Worm (Caenorhabditis elegans) whole organism, young adult: ENCODE results near the gene gem-1.

Source experiments
- B0261.1 ChIP-seq: sonication (generic microtip); optimal IDR thresholded peaks from 2 replicates; lab custom pipeline; 2016; ENCODE audit warnings: mild to moderate bottlenecking, missing genetic modification characterization, moderate library complexity, missing compliant biosample characterization
- C17E4.6 ChIP-seq: fragments of 200-800 bp; sonication (Bioruptor generic); IDR thresholded peaks from 2 replicates; pipeline ENCODE4 v1.3.6; 2022; ENCODE audit warnings: missing genetic modification reagents, missing genetic modification characterization, missing compliant biosample characterization
- F10E7.11 ChIP-seq: sonication (generic microtip); optimal IDR thresholded peaks from 2 replicates; lab custom pipeline; 2017; ENCODE audit warnings: mild to moderate bottlenecking, missing genetic modification characterization, moderate library complexity, missing compliant biosample characterization
- F22D6.2 ChIP-seq: sonication (generic microtip); optimal IDR thresholded peaks from 2 replicates; lab custom pipeline; 2016; ENCODE audit warnings: mild to moderate bottlenecking, missing genetic modification characterization, missing compliant biosample characterization
- F39B2.1 ChIP-seq: fragments of 200-800 bp; sonication (Bioruptor generic); IDR thresholded peaks from 2 replicates; pipeline ENCODE4 v1.3.6; 2022; ENCODE audit warnings: missing genetic modification reagents, missing genetic modification characterization, missing compliant biosample characterization
- F52B5.7 ChIP-seq: sonication (generic microtip); optimal IDR thresholded peaks from 2 replicates; lab custom pipeline; 2016; ENCODE audit warnings: mild to moderate bottlenecking, missing genetic modification characterization, missing compliant biosample characterization
- F55B11.4 ChIP-seq: sonication (generic microtip); optimal IDR thresholded peaks from 2 replicates; lab custom pipeline; 2016; ENCODE audit warnings: missing compliant biosample characterization, missing genetic modification characterization, borderline replicate concordance; ENCODE audit not compliant: insufficient read depth
- F57C9.4 ChIP-seq: sonication (generic microtip); optimal IDR thresholded peaks from 2 replicates; lab custom pipeline; 2017; ENCODE audit warnings: mild to moderate bottlenecking, missing genetic modification characterization, missing compliant biosample characterization
- T26A5.8 ChIP-seq: sonication (generic microtip); optimal IDR thresholded peaks from 2 replicates; lab custom pipeline; 2016; ENCODE audit warnings: missing genetic modification characterization, missing compliant biosample characterization
- Y56A3A.18 ChIP-seq: fragments of 200-800 bp; sonication (Bioruptor generic); IDR thresholded peaks from 2 replicates; pipeline ENCODE4 v1.3.6; 2022; ENCODE audit warnings: missing genetic modification reagents, missing genetic modification characterization, missing compliant biosample characterization
- ZK185.1 ChIP-seq: sonication (generic microtip); optimal IDR thresholded peaks from 2 replicates; lab custom pipeline; 2016; ENCODE audit warnings: mild to moderate bottlenecking, missing genetic modification characterization, missing compliant biosample characterization; ENCODE audit not compliant: poor library complexity, severe bottlenecking
- aptf-3 ChIP-seq: fragments of 200-800 bp; sonication (Bioruptor generic); IDR thresholded peaks from 2 replicates; pipeline ENCODE4 v1.3.6; 2022; ENCODE audit warnings: missing genetic modification characterization, missing compliant biosample characterization
- attf-3 ChIP-seq: fragments of 200-800 bp; sonication (Bioruptor generic); conservative IDR thresholded peaks from 2 replicates; pipeline ENCODE4 v1.3.6; 2022; ENCODE audit warnings: missing genetic modification reagents, missing genetic modification characterization, missing compliant biosample characterization
- bed-1 ChIP-seq: fragments of 200-800 bp; sonication (Bioruptor generic); IDR thresholded peaks from 2 replicates; pipeline ENCODE4 v1.3.6; 2022; ENCODE audit warnings: missing genetic modification reagents, missing genetic modification characterization, missing compliant biosample characterization
- ccch-3 ChIP-seq: fragments of 200-800 bp; sonication (Bioruptor generic); optimal IDR thresholded peaks from 2 replicates; lab custom pipeline; 2018; ENCODE audit warnings: mild to moderate bottlenecking, missing genetic modification characterization, missing compliant biosample characterization
- cebp-1 ChIP-seq, 2 experiments: fragments of 200-800 bp in 1 of 2; sonication (Bioruptor generic) in 1 of 2; sonication (generic microtip) in 1 of 2; IDR thresholded peaks in 1 of 2; optimal IDR thresholded peaks in 1 of 2; 2 replicates each; pipeline versions ENCODE4 v1.3.6 to Lab custom; 2017 to 2022; ENCODE audit warnings: missing compliant biosample characterization in 2 of 2, missing genetic modification characterization in 2 of 2, mild to moderate bottlenecking in 1 of 2, missing genetic modification reagents in 1 of 2, moderate library complexity in 1 of 2
- cebp-2 ChIP-seq: fragments of 200-800 bp; sonication (Bioruptor generic); IDR thresholded peaks from 2 replicates; pipeline ENCODE4 v1.3.6; 2022; ENCODE audit warnings: missing genetic modification characterization, missing compliant biosample characterization
- ceh-27 ChIP-seq: fragments of 200-800 bp; sonication (Bioruptor generic); optimal IDR thresholded peaks from 2 replicates; lab custom pipeline; 2018; ENCODE audit warnings: mild to moderate bottlenecking, missing genetic modification characterization, moderate library complexity, missing compliant biosample characterization
- dox-1 ChIP-seq: fragments of 200-800 bp; sonication (Bioruptor generic); IDR thresholded peaks from 2 replicates; pipeline ENCODE4 v1.3.6; 2022; ENCODE audit warnings: missing genetic modification reagents, missing genetic modification characterization, missing compliant biosample characterization
- dpff-1 ChIP-seq: sonication (generic microtip); optimal IDR thresholded peaks from 2 replicates; lab custom pipeline; 2017; ENCODE audit warnings: mild to moderate bottlenecking, missing genetic modification characterization, missing compliant biosample characterization
- dpl-1 ChIP-seq: fragments of 150-350 bp; optimal IDR thresholded peaks from 2 replicates; lab custom pipeline; 2014; ENCODE audit warnings: missing biosample characterization, missing genetic modification reagents, missing genetic modification characterization
- ekl-4 ChIP-seq: fragments of 200-800 bp; sonication (Bioruptor generic); IDR thresholded peaks from 2 replicates; pipeline ENCODE4 v1.3.6; 2022; ENCODE audit warnings: missing genetic modification reagents, missing genetic modification characterization, missing compliant biosample characterization
- hlh-12 ChIP-seq: sonication (generic microtip); optimal IDR thresholded peaks from 2 replicates; lab custom pipeline; 2016; ENCODE audit warnings: missing genetic modification characterization, missing compliant biosample characterization
- hmg-1.2 ChIP-seq: fragments of 200-800 bp; sonication (Bioruptor generic); IDR thresholded peaks from 2 replicates; pipeline ENCODE4 v1.3.6; 2022; ENCODE audit warnings: missing genetic modification reagents, missing genetic modification characterization, missing compliant biosample characterization
- lin-40 ChIP-seq: sonication (generic microtip); optimal IDR thresholded peaks from 2 replicates; lab custom pipeline; 2016; ENCODE audit warnings: missing genetic modification characterization, mild to moderate bottlenecking, missing compliant biosample characterization, missing genotype, missing genetic modification reagents
- lin-54 ChIP-seq: fragments of 200-800 bp; sonication (Bioruptor generic); optimal IDR thresholded peaks from 2 replicates; lab custom pipeline; 2018; ENCODE audit warnings: mild to moderate bottlenecking, missing genetic modification characterization, missing compliant biosample characterization
- lir-1 ChIP-seq: fragments of 200-800 bp; sonication (Bioruptor generic); conservative IDR thresholded peaks from 2 replicates; pipeline ENCODE4 v1.3.6; 2022; ENCODE audit warnings: missing genetic modification reagents, missing genetic modification characterization, missing compliant biosample characterization
- madf-10 ChIP-seq: sonication (generic microtip); optimal IDR thresholded peaks from 2 replicates; lab custom pipeline; 2016; ENCODE audit warnings: mild to moderate bottlenecking, missing genetic modification characterization, missing compliant biosample characterization
- madf-3 ChIP-seq: fragments of 200-800 bp; sonication (Bioruptor generic); IDR thresholded peaks from 2 replicates; pipeline ENCODE4 v1.3.6; 2022; ENCODE audit warnings: missing genetic modification reagents, missing genetic modification characterization, missing compliant biosample characterization
- nhr-120 ChIP-seq: fragments of 200-800 bp; sonication (Bioruptor generic); IDR thresholded peaks from 2 replicates; pipeline ENCODE4 v1.3.6; 2022; ENCODE audit warnings: missing genetic modification characterization, missing compliant biosample characterization
- nhr-179 ChIP-seq: sonication (generic microtip); optimal IDR thresholded peaks from 2 replicates; lab custom pipeline; 2016; ENCODE audit warnings: mild to moderate bottlenecking, missing genetic modification characterization, missing compliant biosample characterization
- nhr-80 ChIP-seq: sonication (generic microtip); optimal IDR thresholded peaks from 2 replicates; lab custom pipeline; 2016; ENCODE audit warnings: missing genetic modification characterization, missing compliant biosample characterization
- rcor-1 ChIP-seq: fragments of 200-800 bp; sonication (Bioruptor generic); IDR thresholded peaks from 2 replicates; pipeline ENCODE4 v1.3.6; 2022; ENCODE audit warnings: missing genetic modification reagents, missing genetic modification characterization, missing compliant biosample characterization
- snpc-1.1 ChIP-seq: sonication (generic microtip); optimal IDR thresholded peaks from 2 replicates; lab custom pipeline; 2017; ENCODE audit warnings: missing genetic modification characterization, mild to moderate bottlenecking, missing compliant biosample characterization, antibody characterized with exemption, moderate library complexity, missing genotype, missing genetic modification reagents; ENCODE audit not compliant: insufficient read depth
- snpc-1.3 ChIP-seq: sonication (generic microtip); optimal IDR thresholded peaks from 2 replicates; lab custom pipeline; 2017; ENCODE audit warnings: missing genetic modification characterization, mild to moderate bottlenecking, missing compliant biosample characterization, antibody characterized with exemption, moderate library complexity, missing genotype, missing genetic modification reagents; ENCODE audit not compliant: insufficient read depth
- snpc-3.4 ChIP-seq: sonication (generic microtip); optimal IDR thresholded peaks from 2 replicates; lab custom pipeline; 2017; ENCODE audit warnings: missing genetic modification characterization, mild to moderate bottlenecking, missing compliant biosample characterization, antibody characterized with exemption, moderate library complexity, missing genotype, missing genetic modification reagents
- snpc-4 ChIP-seq, 5 experiments: fragments of 150-350 bp in 1 of 5; sonication (generic microtip) in 4 of 5; optimal IDR thresholded peaks; 2 replicates each; lab custom pipeline; 2014 to 2018; ENCODE audit warnings: missing genetic modification characterization in 5 of 5, missing biosample characterization in 3 of 5, antibody characterized with exemption in 2 of 5, mild to moderate bottlenecking in 2 of 5, missing compliant biosample characterization in 2 of 5, missing genotype in 2 of 5, moderate library complexity in 2 of 5, missing genetic modification reagents in 1 of 5
- unc-130 ChIP-seq: sonication (generic microtip); optimal IDR thresholded peaks from 2 replicates; lab custom pipeline; 2016; ENCODE audit warnings: missing genetic modification reagents, missing genetic modification characterization, missing compliant biosample characterization
- zfh-2 ChIP-seq: fragments of 200-800 bp; sonication (Bioruptor generic); conservative IDR thresholded peaks from 2 replicates; pipeline ENCODE4 v1.3.6; 2022; ENCODE audit warnings: missing genetic modification reagents, missing genetic modification characterization, missing compliant biosample characterization
- ztf-25 ChIP-seq: fragments of 200-800 bp; sonication (Bioruptor generic); IDR thresholded peaks from 2 replicates; pipeline ENCODE4 v1.3.6; 2022; ENCODE audit warnings: missing genetic modification reagents, missing genetic modification characterization, missing compliant biosample characterization
- ztf-26 ChIP-seq: sonication (generic microtip); optimal IDR thresholded peaks from 2 replicates; lab custom pipeline; 2017; ENCODE audit warnings: missing genetic modification characterization, missing compliant biosample characterization
- ztf-6 ChIP-seq: fragments of 200-800 bp; sonication (Bioruptor generic); IDR thresholded peaks from 2 replicates; pipeline ENCODE4 v1.3.6; 2022; ENCODE audit warnings: missing genetic modification reagents, missing genetic modification characterization, missing compliant biosample characterization

gem-1 gene

DNA sequence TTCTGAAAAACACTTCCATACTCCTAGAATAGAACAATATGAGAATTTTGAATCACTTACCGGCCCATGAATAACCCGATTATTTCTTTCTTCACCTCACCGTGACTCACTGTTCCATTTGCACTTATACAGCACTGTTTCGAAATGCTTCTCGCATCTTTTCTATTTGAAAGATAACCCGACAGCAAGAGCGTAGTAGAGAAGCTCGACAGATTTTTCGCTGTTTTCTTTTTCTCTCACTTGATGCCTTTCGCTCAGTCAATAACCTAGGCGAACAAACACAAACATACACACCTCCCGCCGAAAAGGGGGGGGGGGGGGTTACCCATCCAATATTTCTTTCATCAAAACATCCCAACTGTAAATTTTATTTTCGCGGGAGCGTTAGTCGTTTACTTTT lies 24.5 kb upstream of the gem-1 start (continued):
- TF ChIP-seq lin-40 (tag; lab: Kevin White, UChicago) (no peak), aptf-3 (GFP tag; lab: Robert Waterston, UW) (no peak), F10E7.11 (tag; lab: Kevin White, UChicago) (no peak), ztf-6 (no peak)
- TF ChIP-seq, all 124 proteins: peak for 3

DNA sequence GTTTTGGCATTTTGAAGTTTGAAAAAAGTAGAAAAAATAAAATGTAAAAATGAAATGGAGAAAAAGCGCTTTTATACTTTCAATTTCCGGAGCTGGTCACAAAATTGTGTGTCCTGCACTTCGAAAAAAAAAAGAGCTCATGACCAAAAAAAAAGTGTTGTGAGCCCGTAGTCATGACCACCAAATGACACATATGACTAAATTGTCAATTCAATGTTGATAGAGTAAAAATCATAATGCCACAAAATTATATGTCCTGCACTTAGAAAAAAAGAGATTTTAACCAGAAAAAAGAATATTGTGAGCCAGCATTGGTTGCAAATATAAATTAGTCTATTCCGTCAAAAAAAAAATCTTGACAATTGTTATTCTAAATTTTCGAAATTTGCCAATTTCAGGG lies 22.4 kb upstream of the gem-1 start, which contains the start of gene F02C12.2:
Gene F02C12.2 (minus strand): TSS at position 101 of the 400 bp plus-strand sequence.
- TF ChIP-seq F57C9.4 (tag; lab: Kevin White, UChicago) (no peak), zfh-2 (GFP tag; lab: Robert Waterston, UW) (no peak), madf-10 (tag; lab: Kevin White, UChicago) (no peak), dox-1 (GFP tag; lab: Robert Waterston, UW) (no peak), attf-3 (GFP tag; lab: Robert Waterston, UW) (no peak), lir-1 (GFP tag; lab: Robert Waterston, UW) (no peak), cebp-1 (GFP tag; IDR thresholded peaks at IDR 0.05; lab: Robert Waterston, UW) (no peak), cebp-1 (tag; optimal IDR thresholded peaks at IDR 0.05; lab: Kevin White, UChicago) (no peak), aptf-3 (GFP tag; lab: Robert Waterston, UW) (no peak), nhr-179 (tag; lab: Kevin White, UChicago) (no peak), nhr-120 (no peak), ekl-4 (GFP tag; lab: Robert Waterston, UW) (no peak), hlh-12 (tag; lab: Kevin White, UChicago) (no peak), nhr-80 (tag; lab: Kevin White, UChicago) (no peak), F22D6.2 (tag; lab: Kevin White, UChicago) (no peak), T26A5.8 (tag; lab: Kevin White, UChicago) (no peak), snpc-1.3 (tag; lab: Kevin White, UChicago) (no peak)

DNA sequence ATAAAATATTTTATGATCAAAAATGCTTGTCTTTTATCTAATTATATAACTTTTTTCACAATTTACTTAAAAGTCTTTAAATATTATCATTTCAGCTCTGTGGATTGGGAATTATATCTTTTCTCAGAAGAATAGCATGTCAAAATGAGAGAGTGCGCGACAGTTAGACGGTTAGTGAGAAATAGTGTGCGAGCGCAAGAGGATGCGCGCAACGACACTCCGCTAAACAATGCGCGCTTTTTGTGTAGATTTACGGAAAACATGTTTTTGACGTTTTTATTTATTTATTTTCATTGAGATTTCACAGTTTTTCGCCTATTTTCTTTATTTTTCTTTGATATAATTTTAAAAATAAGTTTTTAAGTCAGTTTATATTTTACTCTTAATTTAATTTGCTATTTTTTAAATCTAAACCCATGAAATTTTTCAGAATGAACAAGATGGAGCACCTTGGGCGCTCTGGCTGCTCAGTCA lies 19.8 kb upstream of the gem-1 start, which contains the start of gene F02C12.3:
Gene F02C12.3 (plus strand): TSS at position 424 of the 474 bp plus-strand sequence.
- TF ChIP-seq B0261.1 (peak; percentile 7), dpff-1 (tag; lab: Kevin White, UChicago) (no peak), cebp-1 (GFP tag; IDR thresholded peaks at IDR 0.05; lab: Robert Waterston, UW) (no peak), cebp-1 (tag; optimal IDR thresholded peaks at IDR 0.05; lab: Kevin White, UChicago) (no peak), unc-130 (GFP tag; lab: Kevin White, UChicago) (no peak), aptf-3 (GFP tag; lab: Robert Waterston, UW) (no peak), bed-1 (GFP tag; lab: Robert Waterston, UW) (no peak), F39B2.1 (GFP tag; lab: Robert Waterston, UW) (no peak), F57C9.4 (tag; lab: Kevin White, UChicago) (no peak), F55B11.4 (tag; lab: Kevin White, UChicago) (no peak), dpl-1 (GFP tag; lab: Kevin White, UChicago) (no peak), ztf-26 (no peak), ccch-3 (GFP tag; lab: Kevin White, UChicago) (no peak), ztf-6 (no peak), attf-3 (GFP tag; lab: Robert Waterston, UW) (peak; percentile 99), lin-54 (no peak), hmg-1.2 (peak; percentile 98), C17E4.6 (GFP tag; lab: Robert Waterston, UW) (no peak), snpc-4 (GFP tag; optimal IDR thresholded peaks at IDR 0.05; lab: Kevin White, UChicago) (no peak), snpc-4 (tag; optimal IDR thresholded peaks at IDR 0.05; lab: Kevin White, UChicago) (peak in 1 of 4 experiments; percentile 1), ZK185.1 (tag; lab: Kevin White, UChicago) (peak; percentile 30), snpc-3.4 (tag; lab: Kevin White, UChicago) (no peak), madf-3 (GFP tag; lab: Robert Waterston, UW) (no peak), madf-10 (tag; lab: Kevin White, UChicago) (no peak), snpc-1.1 (tag; lab: Kevin White, UChicago) (no peak), lin-40 (tag; lab: Kevin White, UChicago) (peak; percentile 80), F52B5.7 (tag; lab: Kevin White, UChicago) (no peak), rcor-1 (GFP tag; lab: Robert Waterston, UW) (0 out of 2 replicates have a peak, but pooled peaks have one; percentile 6), cebp-2 (GFP tag; lab: Robert Waterston, UW) (no peak), ztf-25 (GFP tag; lab: Robert Waterston, UW) (no peak), ceh-27 (GFP tag; lab: Kevin White, UChicago) (no peak), nhr-80 (tag; lab: Kevin White, UChicago) (no peak), Y56A3A.18 (GFP tag; lab: Robert Waterston, UW) (no peak)
